Worm (Caenorhabditis elegans) whole organism, L3 larva: ENCODE measurements around the gene C04G2.5.

Source experiments
- R02D3.7 ChIP-seq: fragments of 150-350 bp; optimal IDR thresholded peaks from 2 replicates; lab custom pipeline; 2014; ENCODE audit warnings: missing biosample characterization, missing genetic modification characterization
- daf-12 ChIP-seq: fragments of 150-350 bp; optimal IDR thresholded peaks from 2 replicates; lab custom pipeline; 2014; ENCODE audit warnings: missing biosample characterization, missing genetic modification reagents, missing genetic modification characterization

DNA sequence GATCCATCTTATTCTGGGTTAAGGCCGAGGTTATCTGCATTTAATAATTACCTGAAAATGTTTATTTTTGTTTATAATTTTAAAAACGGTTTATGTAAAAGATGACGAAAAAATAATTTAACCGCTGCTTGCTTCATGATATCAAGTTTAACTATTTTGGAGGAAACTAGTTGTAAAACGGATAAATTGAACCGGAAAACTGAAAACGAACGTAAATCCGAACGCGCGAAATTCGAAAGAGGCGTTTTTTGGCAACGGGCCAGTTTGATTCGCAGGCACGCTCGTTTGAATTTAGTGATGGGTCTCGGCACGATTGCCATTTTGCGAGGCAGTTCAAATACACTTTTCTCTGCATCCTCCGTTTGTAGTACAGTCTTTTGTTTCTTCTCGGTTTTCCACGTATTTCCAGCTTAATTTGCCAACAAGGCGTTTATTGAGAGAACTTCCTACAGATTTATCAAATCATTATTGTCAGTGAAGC lies 33.9 kb upstream of the C04G2.5 start, which contains the start of the genes gtbp-1 and K08F4.3:
- TF ChIP-seq R02D3.7 (tag; lab: Kevin White, UChicago) (peak; percentile 20), daf-12 (tag; lab: Kevin White, UChicago) (no peak)
